Worm (Caenorhabditis elegans) whole organism, L4 larva: Measurements from ENCODE around the gene tag-120.

Experiments
- F49E8.2 ChIP-seq: sonication (generic microtip); optimal IDR thresholded peaks from 2 replicates; lab custom pipeline; 2016; ENCODE audit warnings: missing compliant biosample characterization, mild to moderate bottlenecking, missing genetic modification characterization, borderline replicate concordance
- R02D3.7 ChIP-seq: fragments of 150-350 bp; sonication (generic microtip); optimal IDR thresholded peaks from 3 replicates; lab custom pipeline; 2014; ENCODE audit warnings: missing biosample characterization, missing genetic modification characterization
- T20F7.1 ChIP-seq: fragments of 200-800 bp; sonication (Bioruptor generic); optimal IDR thresholded peaks from 2 replicates; lab custom pipeline; 2018; ENCODE audit warnings: mild to moderate bottlenecking, missing genetic modification characterization, missing compliant biosample characterization
- T26A8.4 ChIP-seq: fragments of 200-800 bp; sonication (Bioruptor generic); IDR thresholded peaks from 2 replicates; pipeline ENCODE4 v1.3.6; 2022; ENCODE audit warnings: missing genetic modification characterization, missing compliant biosample characterization
- Y105C5A.15 ChIP-seq: fragments of 200-800 bp; sonication (Bioruptor generic); IDR thresholded peaks from 2 replicates; pipeline ENCODE4 v1.3.6; 2022; ENCODE audit warnings: missing genetic modification characterization, missing compliant biosample characterization
- Y48G9A.11 ChIP-seq: fragments of 200-800 bp; sonication (Bioruptor generic); IDR thresholded peaks from 2 replicates; pipeline ENCODE4 v1.3.6; 2022; ENCODE audit warnings: missing genetic modification reagents, missing genetic modification characterization, missing compliant biosample characterization
- aha-1 ChIP-seq: fragments of 150-350 bp; peaks from one replicate; lab custom pipeline; 2014; ENCODE audit warnings: missing biosample characterization, missing genetic modification characterization
- aly-2 ChIP-seq: sonication (generic microtip); optimal IDR thresholded peaks from 2 replicates; lab custom pipeline; 2018; ENCODE audit warnings: missing biosample characterization, missing genetic modification characterization
- attf-4 ChIP-seq: sonication (generic microtip); optimal IDR thresholded peaks from 3 replicates; lab custom pipeline; 2017; ENCODE audit warnings: missing biosample characterization, missing genetic modification characterization
- ceh-28 ChIP-seq: fragments of 150-350 bp; optimal IDR thresholded peaks from 2 replicates; lab custom pipeline; 2014; ENCODE audit warnings: missing biosample characterization, missing genetic modification reagents, missing genetic modification characterization
- ces-1 ChIP-seq: fragments of 150-350 bp; sonication (generic microtip); optimal IDR thresholded peaks from 4 replicates; lab custom pipeline; 2014; ENCODE audit warnings: missing biosample characterization, missing genetic modification reagents, missing genetic modification characterization
- daf-16 ChIP-seq, 3 experiments: sonication (generic microtip); optimal IDR thresholded peaks; 2 replicates each; lab custom pipeline; 2016 to 2017; ENCODE audit warnings: missing genetic modification characterization in 3 of 3, missing genetic modification reagents in 3 of 3, mild to moderate bottlenecking in 2 of 3, missing compliant biosample characterization in 2 of 3, missing biosample characterization in 1 of 3, moderate library complexity in 1 of 3
- daf-19 ChIP-seq: fragments of 200-800 bp; sonication (Bioruptor generic); conservative IDR thresholded peaks from 2 replicates; pipeline ENCODE4 v1.3.6; 2022; ENCODE audit warnings: missing genetic modification characterization, missing compliant biosample characterization
- daf-8 ChIP-seq: fragments of 200-800 bp; sonication (Bioruptor generic); IDR thresholded peaks from 2 replicates; pipeline ENCODE4 v1.3.6; 2022; ENCODE audit warnings: missing genetic modification characterization, missing compliant biosample characterization
- dmd-6 ChIP-seq: fragments of 200-800 bp; sonication (Bioruptor generic); IDR thresholded peaks from 2 replicates; pipeline ENCODE4 v1.3.6; 2022; ENCODE audit warnings: missing genetic modification reagents, missing genetic modification characterization, missing compliant biosample characterization
- dmd-8 ChIP-seq: fragments of 200-800 bp; sonication (Bioruptor generic); IDR thresholded peaks from 2 replicates; pipeline ENCODE4 v1.3.6; 2022; ENCODE audit warnings: missing genetic modification characterization, missing compliant biosample characterization
- dmd-9 ChIP-seq: fragments of 200-800 bp; sonication (Bioruptor generic); IDR thresholded peaks from 2 replicates; pipeline ENCODE4 v1.3.6; 2022; ENCODE audit warnings: missing genetic modification reagents, missing genetic modification characterization, missing compliant biosample characterization
- dpl-1 ChIP-seq: fragments of 150-350 bp; optimal IDR thresholded peaks from 2 replicates; lab custom pipeline; 2014; ENCODE audit warnings: missing biosample characterization, missing genetic modification reagents, missing genetic modification characterization
- dve-1 ChIP-seq: sonication (generic microtip); optimal IDR thresholded peaks from 2 replicates; lab custom pipeline; 2017; ENCODE audit warnings: antibody characterized with exemption, mild to moderate bottlenecking, missing genetic modification characterization, missing compliant biosample characterization; ENCODE audit not compliant: insufficient read depth
- hmg-1.1 ChIP-seq: fragments of 200-800 bp; sonication (Bioruptor generic); IDR thresholded peaks from 2 replicates; pipeline ENCODE4 v1.3.6; 2022; ENCODE audit warnings: missing genetic modification reagents, missing genetic modification characterization, missing compliant biosample characterization
- lin-1 ChIP-seq: fragments of 200-800 bp; sonication (Bioruptor generic); IDR thresholded peaks from 2 replicates; pipeline ENCODE4 v1.3.6; 2022; ENCODE audit warnings: missing genetic modification reagents, missing genetic modification characterization, missing compliant biosample characterization
- lin-38 ChIP-seq: fragments of 200-800 bp; sonication (Bioruptor generic); IDR thresholded peaks from 2 replicates; pipeline ENCODE4 v1.3.6; 2022; ENCODE audit warnings: missing genetic modification reagents, missing genetic modification characterization, missing compliant biosample characterization
- lin-39 ChIP-seq: fragments of 150-350 bp; optimal IDR thresholded peaks from 2 replicates; lab custom pipeline; 2014; ENCODE audit warnings: missing biosample characterization, missing genetic modification reagents, missing genetic modification characterization
- madf-5 ChIP-seq, 2 experiments: fragments of 200-800 bp; sonication (Bioruptor generic); IDR thresholded peaks; 2 replicates each; pipeline ENCODE4 v1.3.6; 2022; ENCODE audit warnings: missing compliant biosample characterization in 2 of 2, missing genetic modification characterization in 2 of 2
- madf-9 ChIP-seq: fragments of 200-800 bp; sonication (Bioruptor generic); conservative IDR thresholded peaks from 2 replicates; pipeline ENCODE4 v1.3.6; 2022; ENCODE audit warnings: missing genetic modification reagents, missing genetic modification characterization, missing compliant biosample characterization
- mep-1 ChIP-seq: fragments of 150-350 bp; sonication (generic microtip); optimal IDR thresholded peaks from 3 replicates; lab custom pipeline; 2014; ENCODE audit warnings: missing biosample characterization, missing genetic modification characterization
- nhr-102 ChIP-seq: sonication (generic microtip); optimal IDR thresholded peaks from 2 replicates; lab custom pipeline; 2016; ENCODE audit warnings: mild to moderate bottlenecking, missing genetic modification characterization, moderate library complexity, missing compliant biosample characterization
- nhr-111 ChIP-seq: fragments of 200-800 bp; sonication (Bioruptor generic); optimal IDR thresholded peaks from 2 replicates; lab custom pipeline; 2018; ENCODE audit warnings: mild to moderate bottlenecking, missing genetic modification characterization, missing compliant biosample characterization
- nhr-237 ChIP-seq: sonication (generic microtip); optimal IDR thresholded peaks from 2 replicates; lab custom pipeline; 2017; ENCODE audit warnings: missing biosample characterization, missing genetic modification characterization
- nhr-28 ChIP-seq: fragments of 150-350 bp; optimal IDR thresholded peaks from 2 replicates; lab custom pipeline; 2014; ENCODE audit warnings: missing biosample characterization, missing genetic modification characterization
- nhr-48 ChIP-seq: sonication (generic microtip); optimal IDR thresholded peaks from 2 replicates; lab custom pipeline; 2016; ENCODE audit warnings: mild to moderate bottlenecking, missing genetic modification characterization, missing compliant biosample characterization
- nhr-77 ChIP-seq: fragments of 150-350 bp; optimal IDR thresholded peaks from 2 replicates; lab custom pipeline; 2014; ENCODE audit warnings: missing biosample characterization, missing genetic modification characterization
- php-3 ChIP-seq: fragments of 200-800 bp; sonication (Bioruptor generic); IDR thresholded peaks from 2 replicates; pipeline ENCODE4 v1.3.6; 2022; ENCODE audit warnings: missing genetic modification reagents, missing genetic modification characterization, missing compliant biosample characterization
- pqm-1 ChIP-seq: sonication (generic microtip); optimal IDR thresholded peaks from 2 replicates; lab custom pipeline; 2017; ENCODE audit warnings: missing biosample characterization, missing genetic modification characterization
- saeg-2 ChIP-seq: fragments of 200-800 bp; sonication (Bioruptor generic); IDR thresholded peaks from 2 replicates; pipeline ENCODE4 v1.3.6; 2022; ENCODE audit warnings: missing genetic modification reagents, missing genetic modification characterization, missing compliant biosample characterization
- snpc-4 ChIP-seq: fragments of 150-350 bp; optimal IDR thresholded peaks from 2 replicates; lab custom pipeline; 2014; ENCODE audit warnings: missing biosample characterization, missing genetic modification characterization
- tra-1 ChIP-seq: fragments of 200-800 bp; sonication (Bioruptor generic); IDR thresholded peaks from 2 replicates; pipeline ENCODE4 v1.3.6; 2022; ENCODE audit warnings: missing genetic modification reagents, missing genetic modification characterization, missing compliant biosample characterization
- unc-130 ChIP-seq: sonication (generic microtip); optimal IDR thresholded peaks from 2 replicates; lab custom pipeline; 2016; ENCODE audit warnings: missing genetic modification reagents, missing genetic modification characterization, missing compliant biosample characterization
- unc-62 ChIP-seq, 3 experiments: fragments of 150-350 bp in 1 of 3; sonication (generic microtip); optimal IDR thresholded peaks in 2 of 3; peaks in 1 of 3; 1 replicate in 1 of 3; 2 replicates in 2 of 3; lab custom pipeline; 2014 to 2017; ENCODE audit warnings: missing biosample characterization in 3 of 3, missing genetic modification characterization in 3 of 3, missing genetic modification reagents in 3 of 3, missing genotype in 1 of 3
- vab-7 ChIP-seq: fragments of 200-800 bp; sonication (Bioruptor generic); IDR thresholded peaks from 2 replicates; pipeline ENCODE4 v1.3.6; 2022; ENCODE audit warnings: missing genetic modification reagents, missing genetic modification characterization, missing compliant biosample characterization
- zfp-2 ChIP-seq: sonication (generic microtip); optimal IDR thresholded peaks from 2 replicates; lab custom pipeline; 2016; ENCODE audit warnings: mild to moderate bottlenecking, missing genetic modification characterization, missing compliant biosample characterization
- ztf-11 ChIP-seq: fragments of 150-350 bp; optimal IDR thresholded peaks from 2 replicates; lab custom pipeline; 2014; ENCODE audit warnings: missing biosample characterization, missing genetic modification characterization

Gene tag-120

DNA sequence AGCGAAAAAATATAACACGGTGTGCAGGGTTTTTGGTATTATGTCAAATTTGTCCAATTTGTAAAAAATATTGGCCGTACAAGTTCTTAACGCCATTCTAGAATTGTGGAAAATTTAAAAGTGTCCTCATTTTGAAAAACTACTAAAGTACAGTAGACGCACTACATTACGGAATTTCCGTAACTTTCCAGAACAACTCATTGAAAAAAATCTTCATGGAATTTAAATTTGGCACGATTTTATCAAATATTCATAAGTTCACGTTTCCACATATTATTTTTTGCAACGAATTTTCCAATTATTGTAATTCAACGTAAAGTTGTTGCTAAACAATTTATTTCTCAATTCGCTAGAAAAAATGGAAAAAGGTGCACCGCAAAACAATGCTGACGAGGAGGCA is 5.3 kb upstream of the tag-120 start, which contains the start of gene F40F9.3:
F40F9.3 (plus strand) TSS at position 301 of the 400 bp plus-strand sequence.
- TF ChIP-seq saeg-2 (no peak), Y105C5A.15 (GFP tag; lab: Robert Waterston, UW) (no peak), lin-39 (no peak), snpc-4 (no peak), ztf-11 (no peak), R02D3.7 (tag; lab: Kevin White, UChicago) (no peak), zfp-2 (no peak), unc-130 (GFP tag; lab: Kevin White, UChicago) (no peak), madf-5 (GFP tag; IDR thresholded peaks at IDR 0.05; lab: Robert Waterston, UW) (no peak), ces-1 (GFP tag; lab: Kevin White, UChicago) (no peak), nhr-102 (no peak), ceh-28 (tag; lab: Kevin White, UChicago) (no peak), vab-7 (GFP tag; lab: Robert Waterston, UW) (no peak), hmg-1.1 (GFP tag; lab: Robert Waterston, UW) (no peak), daf-19 (no peak), mep-1 (no peak), T26A8.4 (GFP tag; lab: Robert Waterston, UW) (no peak)

DNA sequence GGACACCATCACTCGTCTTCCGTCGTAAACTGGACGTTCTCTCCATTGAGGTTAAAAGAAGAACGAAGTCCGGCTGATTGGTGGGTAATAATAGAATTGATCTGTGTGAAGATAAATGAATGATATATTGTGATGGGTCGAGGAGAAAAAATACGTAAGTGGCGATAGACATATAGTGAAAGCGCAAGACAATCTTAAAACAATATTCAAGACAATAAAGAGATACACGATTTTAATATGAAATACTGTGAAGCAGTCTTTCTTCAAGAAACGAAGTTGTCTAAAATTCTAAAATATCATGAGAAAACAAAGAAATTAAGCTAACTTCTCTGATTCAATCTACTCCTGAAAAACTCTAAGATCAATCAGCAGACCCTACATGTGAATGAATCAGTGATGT is 3.9 kb upstream of the tag-120 start, which contains the start of gene F40F9.10:
F40F9.10 (minus strand) TSS at position 101 of the 400 bp plus-strand sequence.
- TF ChIP-seq unc-62 (GFP tag; optimal IDR thresholded peaks at IDR 0.05 in 1 of 2; lab: Kevin White, UChicago) (no peak), unc-62 (tag; optimal IDR thresholded peaks at IDR 0.05; lab: Kevin White, UChicago) (no peak), dmd-8 (GFP tag; lab: Robert Waterston, UW) (no peak), nhr-111 (GFP tag; lab: Kevin White, UChicago) (no peak), nhr-237 (tag; lab: Kevin White, UChicago) (no peak), madf-5 (GFP tag; IDR thresholded peaks at IDR 0.05; lab: Robert Waterston, UW) (no peak), tra-1 (GFP tag; lab: Robert Waterston, UW) (no peak), attf-4 (no peak), ceh-28 (tag; lab: Kevin White, UChicago) (no peak), nhr-48 (tag; lab: Kevin White, UChicago) (no peak), nhr-77 (tag; lab: Kevin White, UChicago) (no peak), T20F7.1 (GFP tag; lab: Kevin White, UChicago) (no peak), aly-2 (no peak), T26A8.4 (GFP tag; lab: Robert Waterston, UW) (no peak), daf-8 (GFP tag; lab: Robert Waterston, UW) (no peak), dmd-9 (GFP tag; lab: Robert Waterston, UW) (no peak), nhr-102 (no peak), F49E8.2 (tag; lab: Kevin White, UChicago) (no peak)

DNA sequence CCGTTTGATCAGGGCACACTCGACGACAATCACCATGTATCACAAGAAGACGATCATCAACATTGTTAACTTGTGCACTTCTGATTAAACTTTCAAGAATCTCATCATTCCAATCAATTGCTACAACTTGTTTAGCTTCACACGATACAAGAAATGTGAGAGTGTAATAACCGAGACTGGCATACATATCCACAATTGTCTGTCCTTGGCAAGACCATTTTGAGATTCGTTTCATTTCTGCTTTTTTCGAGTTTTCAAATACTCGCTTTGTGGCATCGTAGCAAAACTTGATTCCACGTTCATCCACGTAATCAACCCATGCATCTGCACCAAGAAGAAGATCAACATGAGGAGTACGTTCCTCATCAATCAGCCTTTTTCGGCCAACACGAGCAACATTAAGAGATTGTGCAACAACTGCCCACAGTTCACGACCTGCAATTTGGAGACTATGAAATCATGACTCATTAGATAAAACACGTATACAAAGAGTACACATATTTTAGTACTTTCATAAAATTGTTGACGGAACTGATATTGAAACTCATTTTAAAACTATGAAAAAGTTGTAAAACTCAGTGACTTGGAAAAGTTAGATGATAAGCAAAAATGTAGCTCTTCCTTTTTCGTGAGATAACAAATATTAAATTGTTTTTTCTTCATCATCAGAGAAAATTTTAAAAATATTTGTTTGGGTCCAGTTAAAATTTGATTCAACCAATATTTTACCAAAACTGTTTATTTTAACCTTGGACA is 3.0 kb upstream of the tag-120 start:
- TF ChIP-seq aly-2 (no peak), saeg-2 (no peak), lin-38 (GFP tag; lab: Robert Waterston, UW) (no peak), unc-62 (GFP tag; optimal IDR thresholded peaks at IDR 0.05 in 1 of 2; lab: Kevin White, UChicago) (peak in 1 of 2 experiments; percentile 93), unc-62 (tag; optimal IDR thresholded peaks at IDR 0.05; lab: Kevin White, UChicago) (no peak), lin-1 (GFP tag; lab: Robert Waterston, UW) (no peak), aha-1 (peak; percentile 67), php-3 (GFP tag; lab: Robert Waterston, UW) (peak; percentile 87), dpl-1 (GFP tag; lab: Kevin White, UChicago) (no peak), nhr-77 (tag; lab: Kevin White, UChicago) (peak; percentile 24), madf-9 (GFP tag; lab: Robert Waterston, UW) (no peak), dmd-6 (no peak), dmd-9 (GFP tag; lab: Robert Waterston, UW) (no peak), nhr-237 (tag; lab: Kevin White, UChicago) (no peak), daf-16 (GFP tag; optimal IDR thresholded peaks at IDR 0.05; lab: Kevin White, UChicago) (no peak), daf-16 (tag; optimal IDR thresholded peaks at IDR 0.05; lab: Kevin White, UChicago) (peak; percentile 37), nhr-111 (GFP tag; lab: Kevin White, UChicago) (no peak), dve-1 (tag; lab: Kevin White, UChicago) (peak; percentile 33), nhr-28 (peak; percentile 44), pqm-1 (tag; lab: Kevin White, UChicago) (peak; percentile 47), Y48G9A.11 (GFP tag; lab: Robert Waterston, UW) (no peak)
